Fruit fly (Drosophila melanogaster) whole organism, embryonic: ENCODE measurements around the gene nudC.

Experiments
- Abd-B ChIP-seq: fragments of 200-800 bp; sonication (Bioruptor generic); optimal IDR thresholded peaks from 2 replicates; lab custom pipeline; 2018; ENCODE audit warnings: missing biosample characterization, mild to moderate bottlenecking, missing genetic modification characterization, moderate library complexity
- B-H2 ChIP-seq: fragments of 200-800 bp; sonication (Bioruptor generic); optimal IDR thresholded peaks from 2 replicates; lab custom pipeline; 2018; ENCODE audit warnings: missing biosample characterization, mild to moderate bottlenecking, missing genetic modification characterization
- C15 ChIP-seq: fragments of 200-800 bp; sonication (Bioruptor generic); IDR thresholded peaks from 3 replicates; pipeline ENCODE4 v1.3.6; 2022; ENCODE audit warnings: missing biosample characterization, missing genetic modification characterization
- CG10959 ChIP-seq: fragments of 200-800 bp; sonication (Bioruptor generic); IDR thresholded peaks from 2 replicates; pipeline ENCODE4 v1.3.6; 2022; ENCODE audit warnings: missing biosample characterization, missing genetic modification characterization
- CG10979 ChIP-seq: fragments of 200-800 bp; sonication (Bioruptor generic); optimal IDR thresholded peaks from 2 replicates; lab custom pipeline; 2018; ENCODE audit warnings: missing biosample characterization, mild to moderate bottlenecking, missing genetic modification characterization, moderate library complexity
- CG12071 ChIP-seq: fragments of 200-800 bp; sonication (Bioruptor generic); optimal IDR thresholded peaks from 3 replicates; lab custom pipeline; 2018; ENCODE audit warnings: missing biosample characterization, mild to moderate bottlenecking, missing genetic modification characterization
- CG1233 ChIP-seq: fragments of 200-800 bp; sonication (Bioruptor generic); optimal IDR thresholded peaks from 4 replicates; lab custom pipeline; 2018; ENCODE audit warnings: missing biosample characterization, mild to moderate bottlenecking, missing genetic modification characterization
- CG13775 ChIP-seq: fragments of 200-800 bp; sonication (Bioruptor generic); optimal IDR thresholded peaks from 3 replicates; lab custom pipeline; 2017; ENCODE audit warnings: missing biosample characterization, mild to moderate bottlenecking, missing genetic modification characterization
- CG14050 ChIP-seq: fragments of 200-800 bp; sonication (Bioruptor generic); IDR thresholded peaks from 3 replicates; pipeline ENCODE4 v1.3.6; 2022; ENCODE audit warnings: missing biosample characterization, missing genetic modification characterization
- CG18764 ChIP-seq: fragments of 200-800 bp; sonication (Bioruptor generic); optimal IDR thresholded peaks from 3 replicates; lab custom pipeline; 2016; ENCODE audit warnings: missing biosample characterization, missing genetic modification characterization
- CG2199 ChIP-seq: fragments of 200-800 bp; sonication (Bioruptor generic); IDR thresholded peaks from 3 replicates; pipeline ENCODE4 v1.3.6; 2022; ENCODE audit warnings: missing biosample characterization, missing genetic modification characterization
- CG2202 ChIP-seq: fragments of 200-800 bp; sonication (Bioruptor generic); optimal IDR thresholded peaks from 2 replicates; lab custom pipeline; 2018; ENCODE audit warnings: missing biosample characterization, mild to moderate bottlenecking, missing genetic modification characterization
- CG31388 ChIP-seq: fragments of 200-800 bp; sonication (Bioruptor generic); optimal IDR thresholded peaks from 2 replicates; lab custom pipeline; 2016; ENCODE audit warnings: missing biosample characterization, missing genetic modification characterization
- CG3407 ChIP-seq: fragments of 200-800 bp; sonication (Bioruptor generic); optimal IDR thresholded peaks from 2 replicates; lab custom pipeline; 2018; ENCODE audit warnings: missing biosample characterization, mild to moderate bottlenecking, missing genetic modification characterization
- CG4360 ChIP-seq: fragments of 200-800 bp; sonication (Bioruptor generic); IDR thresholded peaks from 2 replicates; pipeline ENCODE4 v1.3.6; 2022; ENCODE audit warnings: missing biosample characterization, missing genetic modification characterization
- CG4424 ChIP-seq: fragments of 200-800 bp; sonication (Bioruptor generic); optimal IDR thresholded peaks from 3 replicates; lab custom pipeline; 2016; ENCODE audit warnings: missing biosample characterization, missing genetic modification characterization
- CG7745 ChIP-seq: fragments of 200-800 bp; sonication (Bioruptor generic); optimal IDR thresholded peaks from 2 replicates; lab custom pipeline; 2018; ENCODE audit warnings: missing biosample characterization, mild to moderate bottlenecking, missing genetic modification characterization, moderate library complexity
- Chrac-16 ChIP-seq: fragments of 200-800 bp; sonication (Bioruptor generic); optimal IDR thresholded peaks from 3 replicates; lab custom pipeline; 2016; ENCODE audit warnings: missing biosample characterization, missing genetic modification characterization
- D ChIP-seq, 2 experiments: fragments of 200-800 bp in 1 of 2; fragments of >200 bp in 1 of 2; sonication (Bioruptor generic) in 1 of 2; optimal IDR thresholded peaks; 2 replicates in 1 of 2; 3 replicates in 1 of 2; lab custom pipeline; 2017; ENCODE audit warnings: mild to moderate bottlenecking in 1 of 2, missing biosample characterization in 1 of 2, missing genetic modification characterization in 1 of 2, missing genetic modification reagents in 1 of 2
- Dad ChIP-seq: fragments of 200-800 bp; sonication (Bioruptor generic); optimal IDR thresholded peaks from 3 replicates; lab custom pipeline; 2016; ENCODE audit warnings: missing biosample characterization, missing genetic modification characterization
- Drgx ChIP-seq: fragments of 200-800 bp; sonication (Bioruptor generic); IDR thresholded peaks from 2 replicates; pipeline ENCODE4 v1.3.6; 2022; ENCODE audit warnings: missing biosample characterization, missing genetic modification characterization
- Elba2 ChIP-seq: fragments of 200-800 bp; sonication (Bioruptor generic); optimal IDR thresholded peaks from 3 replicates; lab custom pipeline; 2016; ENCODE audit warnings: missing biosample characterization, missing genetic modification characterization
- HLHmδ ChIP-seq: fragments of 200-800 bp; sonication (Bioruptor generic); optimal IDR thresholded peaks from 2 replicates; lab custom pipeline; 2018; ENCODE audit warnings: missing biosample characterization, mild to moderate bottlenecking, missing genetic modification characterization, moderate library complexity
- Hr39 ChIP-seq: fragments of >200 bp; optimal IDR thresholded peaks from 2 replicates; lab custom pipeline; 2017
- MBD-R2 ChIP-seq: fragments of 200-800 bp; sonication (Bioruptor generic); IDR thresholded peaks from 2 replicates; pipeline ENCODE4 v1.3.6; 2022; ENCODE audit warnings: missing biosample characterization, missing genetic modification characterization
- Meics ChIP-seq: fragments of 200-800 bp; sonication (Bioruptor generic); optimal IDR thresholded peaks from 2 replicates; lab custom pipeline; 2017; ENCODE audit warnings: missing biosample characterization, mild to moderate bottlenecking, missing genetic modification characterization
- Poxn ChIP-seq: fragments of 200-800 bp; sonication (Bioruptor generic); IDR thresholded peaks from 2 replicates; pipeline ENCODE4 v1.3.6; 2022; ENCODE audit warnings: missing biosample characterization, missing genetic modification characterization
- YL-1 ChIP-seq: fragments of 200-800 bp; sonication (Bioruptor generic); optimal IDR thresholded peaks from 3 replicates; lab custom pipeline; 2017; ENCODE audit warnings: missing biosample characterization, mild to moderate bottlenecking, missing genetic modification characterization
- bsh ChIP-seq, 2 experiments: fragments of 200-800 bp; sonication (Bioruptor generic); optimal IDR thresholded peaks; 2 replicates each; lab custom pipeline; 2017 to 2018; ENCODE audit warnings: mild to moderate bottlenecking in 2 of 2, missing biosample characterization in 2 of 2, missing genetic modification characterization in 2 of 2, moderate library complexity in 1 of 2
- chm ChIP-seq: fragments of 200-800 bp; sonication (Bioruptor generic); IDR thresholded peaks from 2 replicates; pipeline ENCODE4 v1.3.6; 2022; ENCODE audit warnings: missing biosample characterization, missing genetic modification characterization
- crc ChIP-seq: fragments of 200-800 bp; sonication (Bioruptor generic); optimal IDR thresholded peaks from 2 replicates; lab custom pipeline; 2016; ENCODE audit warnings: missing biosample characterization, missing genetic modification characterization
- dan ChIP-seq: fragments of 200-800 bp; sonication (Bioruptor generic); IDR thresholded peaks from 2 replicates; pipeline ENCODE4 v1.3.6; 2022; ENCODE audit warnings: missing biosample characterization, missing genetic modification characterization
- dati ChIP-seq: fragments of 200-800 bp; sonication (Bioruptor generic); IDR thresholded peaks from 2 replicates; pipeline ENCODE4 v1.3.6; 2022; ENCODE audit warnings: missing biosample characterization, missing genetic modification characterization
- dmrt11E ChIP-seq: fragments of 200-800 bp; sonication (Bioruptor generic); optimal IDR thresholded peaks from 3 replicates; lab custom pipeline; 2018; ENCODE audit warnings: missing biosample characterization, mild to moderate bottlenecking, missing genetic modification characterization, moderate library complexity
- dmrt99B ChIP-seq: fragments of 200-800 bp; sonication (Bioruptor generic); optimal IDR thresholded peaks from 2 replicates; lab custom pipeline; 2018; ENCODE audit warnings: missing biosample characterization, mild to moderate bottlenecking, missing genetic modification characterization, moderate library complexity
- hth ChIP-seq: fragments of >200 bp; optimal IDR thresholded peaks from 2 replicates; lab custom pipeline; 2017; ENCODE audit warnings: inconsistent platforms
- lab ChIP-seq: fragments of 200-800 bp; sonication (Bioruptor generic); optimal IDR thresholded peaks from 3 replicates; lab custom pipeline; 2017; ENCODE audit warnings: missing biosample characterization, missing genetic modification characterization, mild to moderate bottlenecking, moderate library complexity, missing genetic modification reagents
- lbe ChIP-seq: fragments of 200-800 bp; sonication (Bioruptor generic); optimal IDR thresholded peaks from 2 replicates; lab custom pipeline; 2016; ENCODE audit warnings: missing biosample characterization, mild to moderate bottlenecking, missing genetic modification characterization
- phol ChIP-seq: fragments of 200-800 bp; sonication (Bioruptor generic); optimal IDR thresholded peaks from 3 replicates; lab custom pipeline; 2018; ENCODE audit warnings: missing biosample characterization, mild to moderate bottlenecking, missing genetic modification characterization, moderate library complexity
- prd ChIP-seq, 3 experiments: fragments of >200 bp in 2 of 3; fragments of 200-800 bp in 1 of 3; sonication (Bioruptor generic) in 1 of 3; optimal IDR thresholded peaks in 2 of 3; IDR thresholded peaks in 1 of 3; 2 replicates in 2 of 3; 3 replicates in 1 of 3; pipeline versions ENCODE4 v1.3.6 to Lab custom; 2017 to 2022; ENCODE audit warnings: missing biosample characterization in 1 of 3, missing genetic modification characterization in 1 of 3
- sens ChIP-seq: fragments of 200-800 bp; sonication (Bioruptor generic); peaks from one replicate; lab custom pipeline; 2016; ENCODE audit warnings: missing biosample characterization, missing genetic modification characterization
- slbo ChIP-seq: fragments of 200-800 bp; sonication (Bioruptor generic); IDR thresholded peaks from 2 replicates; pipeline ENCODE4 v1.3.6; 2022; ENCODE audit warnings: missing biosample characterization, missing genetic modification characterization
- tll ChIP-seq, 2 experiments: fragments of 200-800 bp in 1 of 2; fragments of >200 bp in 1 of 2; sonication (Bioruptor generic) in 1 of 2; optimal IDR thresholded peaks; 2 replicates each; lab custom pipeline; 2017 to 2019; ENCODE audit warnings: missing biosample characterization in 2 of 2, missing genetic modification characterization in 2 of 2, mild to moderate bottlenecking in 1 of 2, moderate library complexity in 1 of 2
- wek ChIP-seq: fragments of 200-800 bp; sonication (Bioruptor generic); optimal IDR thresholded peaks from 3 replicates; lab custom pipeline; 2018; ENCODE audit warnings: missing biosample characterization, mild to moderate bottlenecking, missing genetic modification characterization, moderate library complexity
- z ChIP-seq: fragments of 200-800 bp; sonication (Bioruptor generic); IDR thresholded peaks from 3 replicates; pipeline ENCODE4 v1.3.6; 2022; ENCODE audit warnings: missing biosample characterization, missing genetic modification characterization
- zf30C ChIP-seq: fragments of 200-800 bp; sonication (Bioruptor generic); optimal IDR thresholded peaks from 3 replicates; lab custom pipeline; 2018; ENCODE audit warnings: missing biosample characterization, mild to moderate bottlenecking, missing genetic modification characterization

nudC gene

DNA sequence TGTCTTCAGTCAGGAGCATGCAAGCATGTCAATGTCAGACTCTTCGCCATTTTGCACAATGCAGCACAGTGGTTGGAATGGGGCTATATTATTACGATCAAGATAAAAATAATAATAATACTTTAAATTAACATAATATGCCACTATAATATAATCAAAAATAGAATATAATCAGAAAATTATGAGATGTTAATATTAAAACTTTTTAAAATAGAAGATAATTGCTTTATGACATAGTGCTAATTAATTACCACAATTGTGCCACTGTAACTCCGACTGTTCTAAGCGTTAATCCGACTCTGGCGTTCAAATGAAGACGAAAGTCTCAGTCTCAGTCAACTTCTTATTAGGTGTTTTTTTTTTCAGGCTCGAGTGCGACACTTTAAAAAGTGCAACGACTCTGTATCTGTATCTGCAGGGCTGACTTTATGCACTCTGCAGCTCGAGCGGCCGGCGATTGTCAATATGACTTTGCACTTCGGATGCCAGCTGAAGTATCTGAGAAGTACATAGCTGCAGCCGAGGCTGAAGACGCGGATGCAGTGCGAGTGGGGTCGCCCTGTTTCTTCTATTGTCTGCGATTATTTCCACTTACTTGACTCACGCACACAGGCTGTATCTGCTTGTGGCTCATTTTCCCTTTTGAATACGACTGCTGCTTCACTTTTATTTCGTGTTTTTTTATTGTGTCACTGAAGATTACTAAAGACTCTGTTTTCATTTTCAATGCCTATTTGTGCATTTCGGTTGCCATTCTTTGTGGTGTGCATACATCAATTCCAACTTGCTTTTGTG lies 42.4 kb upstream of the nudC start:
- TF ChIP-seq lab (GFP tag; lab: Kevin White, UChicago) (no peak), zf30C (GFP tag; lab: Kevin White, UChicago) (no peak), B-H2 (GFP tag; lab: Kevin White, UChicago) (no peak), prd (optimal IDR thresholded peaks at IDR 0.05; lab: Kevin White, UChicago) (no peak), prd (GFP tag; IDR thresholded peaks at IDR 0.05; lab: Robert Waterston, UW) (0 out of 3 replicates have a peak, but pooled peaks have one; percentile 9), Meics (GFP tag; lab: Kevin White, UChicago) (no peak), CG2199 (GFP tag; lab: Robert Waterston, UW) (peak; percentile 84; the same call in 1 of the 3 replicates), dan (no peak), Hr39 (lab: Kevin White, UChicago) (no peak), sens (peak; percentile 1), phol (tag; lab: Kevin White, UChicago) (peak; percentile 4), C15 (GFP tag; lab: Robert Waterston, UW) (no peak), Drgx (peak; percentile 30; the same call in 1 of the 2 replicates), Abd-B (GFP tag; lab: Kevin White, UChicago) (no peak), tll (GFP tag; optimal IDR thresholded peaks at IDR 0.05; lab: Kevin White, UChicago) (peak in 1 of 2 experiments; percentile 7), CG31388 (GFP tag; lab: Kevin White, UChicago) (no peak), crc (GFP tag; lab: Kevin White, UChicago) (no peak), MBD-R2 (GFP tag; lab: Robert Waterston, UW) (no peak), CG1233 (GFP tag; lab: Kevin White, UChicago) (no peak), D (optimal IDR thresholded peaks at IDR 0.05; lab: Kevin White, UChicago) (peak; percentile 58), D (GFP tag; optimal IDR thresholded peaks at IDR 0.05; lab: Kevin White, UChicago) (no peak), Elba2 (GFP tag; lab: Kevin White, UChicago) (peak; percentile 21), dati (GFP tag; lab: Robert Waterston, UW) (no peak), lbe (GFP tag; lab: Kevin White, UChicago) (no peak), CG7745 (tag; lab: Kevin White, UChicago) (no peak), hth (no peak), dmrt11E (tag; lab: Kevin White, UChicago) (peak; percentile 18), z (GFP tag; lab: Robert Waterston, UW) (no peak), bsh (GFP tag; optimal IDR thresholded peaks at IDR 0.05; lab: Kevin White, UChicago) (peak; percentile 9 to 64), CG2202 (no peak)

DNA sequence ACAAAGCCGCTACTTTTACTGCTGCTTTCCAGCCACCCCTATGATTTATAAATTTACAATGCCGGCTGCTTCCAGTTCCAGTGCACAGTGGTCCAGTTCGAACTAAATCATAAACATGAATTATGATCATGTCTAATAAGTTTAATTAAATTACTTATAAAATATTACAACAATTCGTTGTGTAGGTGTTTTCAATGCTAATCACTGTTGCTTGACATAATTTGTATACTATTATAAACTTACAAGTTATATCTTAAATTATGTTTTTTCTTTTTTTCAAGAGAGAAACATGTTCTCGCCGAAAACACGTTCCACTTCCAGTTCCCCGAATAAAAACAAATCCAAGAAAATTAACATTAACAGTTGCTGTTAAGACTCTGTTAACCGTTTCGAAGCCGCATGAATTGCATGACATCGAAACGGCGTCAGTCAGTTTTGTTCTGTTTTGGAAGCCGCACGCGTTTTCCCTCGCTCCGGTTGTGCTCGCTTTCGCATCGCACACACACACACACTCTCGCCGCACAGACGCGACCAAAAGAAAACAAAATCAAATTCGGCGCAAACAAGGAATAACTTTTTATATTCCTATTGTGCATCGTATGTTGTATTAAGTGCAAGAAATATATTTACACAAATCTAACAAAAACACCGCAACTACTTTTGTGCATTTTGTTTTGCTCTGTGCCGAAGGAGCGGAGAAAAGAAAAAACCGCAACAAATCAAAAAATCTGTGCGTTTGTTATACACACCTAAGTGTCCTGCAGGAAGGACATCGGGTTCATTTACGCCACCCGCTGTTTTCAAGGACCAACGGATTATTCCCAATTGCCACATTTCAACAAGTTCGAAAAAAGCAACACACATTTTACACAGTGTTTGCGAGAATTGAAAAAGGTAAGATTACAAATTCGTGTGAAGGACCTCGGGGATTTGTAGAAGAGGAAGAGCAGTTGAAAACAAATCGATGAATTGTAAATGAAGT lies 38.9 kb upstream of the nudC start, which contains the start of gene Nrt:
Nrt (plus strand) TSS at position 426 of the 982 bp plus-strand sequence.
- TF ChIP-seq CG14050 (GFP tag; lab: Robert Waterston, UW) = peak; percentile 59; the same call in 2 of the 3 replicates
- TF ChIP-seq HLHmδ (GFP tag; lab: Kevin White, UChicago) = peak; percentile 55
- TF ChIP-seq YL-1 = peak; percentile 42
- peak; percentile 44 for TF ChIP-seq CG18764 (GFP tag; lab: Kevin White, UChicago)
- TF ChIP-seq CG12071 (GFP tag; lab: Kevin White, UChicago) = no peak
- peak; percentile 37 for TF ChIP-seq CG3407 (GFP tag; lab: Kevin White, UChicago)
- no peak for TF ChIP-seq Poxn (GFP tag; lab: Robert Waterston, UW)
- no peak for TF ChIP-seq CG10959 (GFP tag; lab: Robert Waterston, UW)
- peak; percentile 34 for TF ChIP-seq Chrac-16 (GFP tag; lab: Kevin White, UChicago)
- TF ChIP-seq slbo (GFP tag; lab: Robert Waterston, UW) = peak; percentile 23; the same call in 1 of the 2 replicates
- TF ChIP-seq CG13775 = peak; percentile 57
- peak; percentile 92 for TF ChIP-seq chm (GFP tag; lab: Robert Waterston, UW)
- no peak for TF ChIP-seq Dad (GFP tag; lab: Kevin White, UChicago)
- peak; percentile 44; the same call in 1 of the 2 replicates for TF ChIP-seq CG4360 (GFP tag; lab: Robert Waterston, UW)
- TF ChIP-seq dmrt99B = peak; percentile 72
- peak; percentile 54 for TF ChIP-seq CG4424 (GFP tag; lab: Kevin White, UChicago)
- TF ChIP-seq CG10979 (tag; lab: Kevin White, UChicago) = peak; percentile 69
- no peak for TF ChIP-seq wek (GFP tag; lab: Kevin White, UChicago)
